Fruit fly (Drosophila melanogaster): ENCODE data around the gene mRpS26.

- TF ChIP-seq CG16779 (tag; optimal IDR thresholded peaks at IDR 0.05) (no peak), Hr39 (GFP tag; optimal IDR thresholded peaks at IDR 0.05) (no peak)
These were observed 7.9 kb downstream of the mRpS26 start for dm6 chr3L:18114038-18114926.

Data from whole organism, prepupa.